Worm (Caenorhabditis elegans) whole organism, L4/young adult: ENCODE measurements around the gene str-93.

Experiments used
- W03F9.2 ChIP-seq: fragments of 150-350 bp; optimal IDR thresholded peaks from 2 replicates; lab custom pipeline; 2014; ENCODE audit warnings: missing biosample characterization, missing genetic modification characterization
- dao-5 ChIP-seq: sonication (generic microtip); optimal IDR thresholded peaks from 2 replicates; lab custom pipeline; 2016; ENCODE audit warnings: missing genotype, missing genetic modification characterization, moderate library complexity, missing compliant biosample characterization
- him-1 ChIP-seq: sonication (generic microtip); optimal IDR thresholded peaks from 2 replicates; lab custom pipeline; 2016; ENCODE audit warnings: missing genotype, missing genetic modification reagents, missing genetic modification characterization, missing compliant biosample characterization

str-93 gene

DNA sequence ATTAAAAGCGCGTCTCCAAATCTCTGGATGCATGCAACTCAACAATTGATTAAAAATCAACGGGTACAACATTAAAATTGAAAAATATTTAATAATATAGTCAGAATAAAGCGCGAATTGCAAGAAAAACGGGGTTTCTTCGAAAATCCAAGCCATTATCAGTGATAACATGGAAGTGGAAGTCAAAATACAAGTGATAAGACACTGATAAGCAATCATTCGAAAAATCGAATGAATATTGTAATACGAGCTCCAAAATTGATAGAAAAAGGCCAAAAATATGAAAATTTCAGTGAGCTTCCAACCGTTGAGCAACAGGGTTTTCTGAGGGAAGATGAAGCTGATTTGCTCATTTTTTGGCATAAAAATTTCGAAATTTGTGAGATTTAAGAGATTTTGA lies 21.0 kb upstream of the str-93 start:
- TF ChIP-seq W03F9.2 (tag; lab: Kevin White, UChicago) (no peak), dao-5 (tag; lab: Kevin White, UChicago) (no peak), him-1 (tag; lab: Kevin White, UChicago) (no peak)

DNA sequence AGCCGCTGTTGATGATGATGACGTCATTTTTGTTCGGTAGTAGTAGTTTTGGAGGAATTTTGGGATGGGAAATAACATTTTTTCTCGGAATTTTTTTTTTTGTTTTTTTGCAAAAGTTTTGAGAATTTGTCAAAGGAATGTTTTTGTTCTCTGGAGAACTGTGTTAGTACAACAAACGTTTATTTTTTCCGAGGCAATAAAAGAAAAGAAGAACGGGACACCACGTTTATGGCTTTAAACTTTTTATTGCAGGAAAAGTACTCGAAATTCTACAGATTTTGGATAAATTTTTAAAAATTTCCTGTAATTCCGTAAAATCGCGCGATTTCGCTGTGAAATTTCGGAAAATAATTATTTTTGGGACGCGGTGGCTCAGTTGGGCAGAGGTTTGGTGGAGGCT lies 17.7 kb upstream of the str-93 start, which contains the start of gene F59A1.13:
Gene F59A1.13, minus strand, starts transcription at position 101 of the 400 bp plus-strand sequence.
- TF ChIP-seq dao-5 (tag; lab: Kevin White, UChicago) (no peak), him-1 (tag; lab: Kevin White, UChicago) (no peak), W03F9.2 (tag; lab: Kevin White, UChicago) (no peak)

DNA sequence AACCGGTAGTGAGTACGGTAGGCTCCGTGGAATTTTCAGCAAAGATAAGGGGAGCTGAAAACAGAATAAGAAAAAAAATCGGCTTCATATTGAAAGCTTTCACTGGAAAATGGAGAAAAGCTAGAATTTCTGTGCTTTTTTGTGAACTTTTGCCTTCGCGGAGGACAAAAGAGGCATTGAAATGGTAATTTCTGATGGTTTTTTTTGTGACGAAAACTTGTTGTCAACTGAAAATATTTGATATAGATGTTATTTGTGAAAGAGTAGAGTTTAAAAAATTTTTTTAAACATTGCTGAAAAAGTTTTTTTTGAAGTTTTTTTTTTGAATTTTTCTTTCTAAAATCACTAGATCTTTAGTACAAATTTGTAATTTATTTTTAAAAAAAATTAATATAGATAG lies 13.6 kb upstream of the str-93 start, which contains the start of gene F59A1.18:
Gene F59A1.18, minus strand, starts transcription at position 101 of the 400 bp plus-strand sequence.
- TF ChIP-seq him-1 (tag; lab: Kevin White, UChicago), result no peak

DNA sequence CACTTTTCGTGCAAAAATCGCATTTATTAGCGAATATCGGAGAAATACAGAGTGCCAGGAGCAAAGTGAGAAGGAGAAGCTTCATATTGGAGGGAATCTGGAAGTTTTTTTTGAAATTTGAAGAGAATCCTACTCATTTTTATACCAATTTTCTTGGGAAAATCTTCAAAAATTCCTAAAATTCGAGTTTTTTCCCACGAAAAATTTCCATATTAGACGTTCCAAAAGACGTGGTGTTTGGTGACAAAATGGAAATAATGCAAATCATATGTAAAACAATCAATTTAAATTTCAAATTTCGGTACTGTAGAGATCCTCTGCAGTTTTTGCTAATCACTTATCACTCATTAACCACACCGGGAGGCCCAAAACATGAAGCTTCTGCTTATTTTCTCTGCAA lies 11.6 kb upstream of the str-93 start, which contains the start of the genes F59A1.16 and F59A1.6:
Gene F59A1.16, minus strand, starts transcription at position 101 of the 400 bp plus-strand sequence.
Gene F59A1.6, plus strand, starts transcription at position 285 of the 400 bp plus-strand sequence.
- TF ChIP-seq W03F9.2 (tag; lab: Kevin White, UChicago) (no peak), dao-5 (tag; lab: Kevin White, UChicago) (no peak)

DNA sequence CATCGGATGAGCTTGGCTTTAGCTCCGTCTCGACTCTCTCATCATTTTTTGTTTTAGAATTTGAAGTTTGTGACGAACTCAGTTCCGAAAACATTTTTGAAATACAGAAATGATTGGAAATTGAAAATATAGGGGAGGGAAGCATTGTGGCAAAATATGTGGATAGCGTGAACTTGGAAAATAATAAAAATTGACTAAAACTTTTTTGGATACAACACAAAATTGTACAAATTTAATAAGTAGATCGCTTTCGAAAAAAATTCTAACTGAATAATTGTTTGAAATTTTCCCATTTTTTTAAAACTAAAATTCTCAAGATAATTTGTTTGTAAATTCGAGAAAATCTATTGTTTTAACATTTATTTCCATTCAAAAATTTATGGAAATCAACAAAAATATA lies 10.5 kb upstream of the str-93 start, which contains the start of gene F59A1.15:
Gene F59A1.15, minus strand, starts transcription at position 101 of the 400 bp plus-strand sequence.
- TF ChIP-seq dao-5 (tag; lab: Kevin White, UChicago) (no peak), him-1 (tag; lab: Kevin White, UChicago) (no peak), W03F9.2 (tag; lab: Kevin White, UChicago) (no peak)

DNA sequence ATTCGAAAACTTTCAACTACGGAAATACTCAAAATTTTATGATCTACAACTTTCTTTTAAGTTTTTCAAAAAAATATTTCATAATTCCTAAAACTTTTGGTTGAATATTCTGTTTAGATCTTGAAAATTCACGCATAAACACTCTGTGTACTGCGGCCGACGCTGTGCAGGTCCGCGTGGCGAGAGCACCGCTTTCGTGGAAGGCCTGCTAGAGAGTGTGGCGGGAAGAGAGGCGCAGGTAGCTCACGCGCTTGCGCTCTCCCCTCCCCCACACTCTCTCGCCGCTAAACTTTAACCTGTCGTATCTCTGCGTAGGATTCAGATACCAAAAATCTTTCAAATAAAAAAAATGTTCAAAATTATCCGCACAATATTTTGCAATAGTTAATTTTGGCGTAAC lies 10.0 kb upstream of the str-93 start:
- no peak for TF ChIP-seq W03F9.2 (tag; lab: Kevin White, UChicago)
- no peak for TF ChIP-seq him-1 (tag; lab: Kevin White, UChicago)
- no peak for TF ChIP-seq dao-5 (tag; lab: Kevin White, UChicago)

DNA sequence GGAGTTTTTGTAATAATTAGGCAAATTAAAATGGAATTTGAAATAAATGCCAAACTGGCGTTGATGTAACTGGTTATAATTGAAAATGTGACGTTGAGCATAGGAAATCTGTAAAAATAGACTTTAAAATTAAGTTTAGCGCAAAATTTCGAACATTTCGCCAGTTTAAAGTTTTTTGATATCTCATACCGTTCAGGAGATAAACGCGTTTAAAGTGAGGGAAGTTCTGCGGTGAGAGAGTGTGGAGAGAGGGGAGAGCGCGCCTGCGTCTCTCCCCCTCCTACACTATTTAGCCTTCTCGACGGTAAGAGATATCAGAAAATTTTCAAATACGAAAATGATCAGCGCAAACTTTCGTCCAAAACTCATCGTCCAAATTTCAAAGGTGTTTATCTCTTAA lies 3.3 kb upstream of the str-93 start, which contains the start of gene str-92:
Gene str-92, minus strand, starts transcription at position 101 of the 400 bp plus-strand sequence.
- TF ChIP-seq dao-5 (tag; lab: Kevin White, UChicago) (no peak), W03F9.2 (tag; lab: Kevin White, UChicago) (no peak), him-1 (tag; lab: Kevin White, UChicago) (no peak)

DNA sequence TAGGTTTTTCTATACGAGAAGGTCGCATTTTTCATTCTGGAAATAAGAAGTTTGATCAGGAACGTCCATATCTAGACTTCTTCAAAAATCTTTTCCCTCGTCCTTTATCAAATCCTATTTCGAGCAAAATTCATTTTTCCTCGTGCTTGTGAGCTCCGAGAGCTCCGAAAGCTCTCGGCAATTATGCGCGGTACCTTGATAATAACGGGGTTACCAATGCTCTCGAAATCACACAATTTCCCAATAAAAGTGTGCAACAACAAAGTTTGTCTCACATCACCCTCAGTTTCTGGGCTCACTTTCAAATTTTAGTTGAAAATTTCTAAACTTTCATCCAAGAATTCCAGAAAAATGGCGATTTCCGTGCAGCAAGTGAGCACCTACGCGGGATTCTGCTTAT lies 4.7 kb downstream of the str-93 start, which contains the start of gene str-89:
Gene str-89, plus strand, starts transcription at position 301 of the 400 bp plus-strand sequence.
- TF ChIP-seq dao-5 (tag; lab: Kevin White, UChicago) (no peak), W03F9.2 (tag; lab: Kevin White, UChicago) (no peak), him-1 (tag; lab: Kevin White, UChicago) (no peak)

DNA sequence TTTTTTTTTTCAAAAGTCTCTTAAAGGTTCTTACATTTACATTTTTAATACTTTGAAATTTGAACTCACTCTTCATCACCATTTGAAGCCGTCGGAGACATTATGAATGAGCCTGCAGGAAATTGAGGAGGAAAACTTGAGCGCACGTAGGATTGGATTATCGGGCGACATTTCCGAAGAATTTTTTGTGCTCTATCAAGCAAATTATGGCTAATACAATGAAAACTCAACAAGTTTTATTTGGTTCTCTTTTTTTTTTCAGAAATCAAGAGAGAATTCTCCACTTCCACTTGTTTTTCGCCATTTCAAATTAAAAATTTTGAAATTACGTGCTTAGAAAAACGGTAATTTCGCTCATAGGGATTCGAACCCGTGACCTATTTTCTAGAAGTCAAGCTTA lies 5.6 kb downstream of the str-93 start, which contains the start of gene F59A1.12:
Gene F59A1.12, minus strand, starts transcription at position 101 of the 400 bp plus-strand sequence.
- no peak for TF ChIP-seq W03F9.2 (tag; lab: Kevin White, UChicago)
- TF ChIP-seq dao-5 (tag; lab: Kevin White, UChicago), result no peak

DNA sequence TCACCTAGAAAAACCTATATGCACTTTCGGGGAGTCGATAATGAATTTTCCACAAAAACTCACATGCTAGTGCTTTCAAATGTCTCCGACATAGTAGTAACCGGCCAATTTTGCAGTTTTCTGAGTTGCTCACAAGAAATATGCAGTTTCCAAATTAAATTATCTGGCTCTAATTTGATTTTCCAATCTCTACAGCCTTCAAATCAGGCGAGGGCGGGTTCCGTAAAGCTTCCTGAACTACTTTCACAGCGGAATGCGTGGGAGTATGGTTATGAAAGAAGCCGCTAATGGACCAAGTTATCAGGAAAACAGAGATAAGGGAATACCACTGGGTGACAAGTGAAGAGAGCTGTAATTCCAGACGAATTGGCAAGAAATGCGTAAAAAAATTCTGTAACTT lies 7.3 kb downstream of the str-93 start, which contains the start of gene F59A1.11:
Gene F59A1.11, minus strand, starts transcription at position 101 of the 400 bp plus-strand sequence.
- TF ChIP-seq dao-5 (tag; lab: Kevin White, UChicago) (no peak), him-1 (tag; lab: Kevin White, UChicago) (no peak)

DNA sequence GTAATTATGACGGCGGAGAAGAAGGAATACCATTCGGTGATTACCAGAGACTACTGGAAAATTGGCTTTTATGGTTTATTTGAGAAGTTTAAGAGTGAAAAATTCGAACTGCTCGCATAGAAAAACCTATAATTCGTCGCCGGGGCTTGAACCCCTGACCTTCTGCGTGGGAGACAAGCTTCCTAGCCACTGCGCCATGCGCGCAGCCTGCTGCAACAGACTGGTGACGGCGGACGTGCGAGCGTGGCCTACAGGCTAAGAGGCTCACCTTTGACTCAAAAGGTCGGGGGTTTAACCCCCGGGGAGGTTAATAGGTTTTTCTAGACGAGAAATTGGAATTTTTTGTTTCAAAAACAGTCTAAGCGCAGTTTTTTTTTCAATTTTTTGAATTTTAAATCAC lies 8.9 kb downstream of the str-93 start:
- TF ChIP-seq dao-5 (tag; lab: Kevin White, UChicago), result no peak
- TF ChIP-seq W03F9.2 (tag; lab: Kevin White, UChicago), result no peak
- TF ChIP-seq him-1 (tag; lab: Kevin White, UChicago), result no peak

DNA sequence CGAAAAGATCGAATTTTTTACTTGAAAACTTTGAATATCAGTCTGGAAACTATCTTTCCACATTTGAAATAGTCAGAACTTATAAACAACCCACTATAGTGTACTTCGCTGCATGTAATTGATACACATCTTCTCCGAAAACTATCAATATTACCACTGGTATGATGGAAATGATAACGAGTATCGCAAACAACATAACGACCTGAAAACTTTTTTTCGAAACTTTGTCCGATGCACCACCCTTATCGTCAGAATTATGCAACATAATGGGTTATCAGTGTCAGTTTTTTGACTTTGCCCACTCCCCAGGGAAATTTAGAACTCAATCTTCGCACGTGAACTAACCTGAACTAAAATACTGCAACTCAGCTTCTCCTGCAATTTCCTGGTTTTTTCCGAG lies 11.0 kb downstream of the str-93 start:
- TF ChIP-seq W03F9.2 (tag; lab: Kevin White, UChicago) (no peak), him-1 (tag; lab: Kevin White, UChicago) (no peak), dao-5 (tag; lab: Kevin White, UChicago) (no peak)

DNA sequence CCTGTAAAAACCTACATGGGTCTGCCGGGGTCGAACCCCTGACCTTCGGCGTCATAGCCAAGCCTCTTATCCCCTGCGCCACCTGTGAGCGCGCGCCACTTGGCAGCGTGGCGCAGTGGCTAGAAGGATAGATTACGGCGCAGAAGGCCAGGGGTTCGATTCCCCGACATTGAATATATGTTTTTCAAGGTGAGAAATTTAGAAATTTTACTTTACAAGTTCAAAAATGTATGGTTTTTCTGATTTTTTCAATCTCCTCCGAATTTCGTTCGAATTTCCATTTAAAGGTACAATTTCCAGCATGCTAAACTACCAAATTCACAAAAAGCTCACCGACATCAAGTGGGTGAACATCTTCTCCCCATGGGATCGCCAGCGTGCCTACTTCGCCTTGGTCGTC lies 13.2 kb downstream of the str-93 start, which contains the start of gene dgat-2:
Gene dgat-2, plus strand, starts transcription at position 301 of the 400 bp plus-strand sequence.
- TF ChIP-seq him-1 (tag; lab: Kevin White, UChicago) (no peak), W03F9.2 (tag; lab: Kevin White, UChicago) (no peak), dao-5 (tag; lab: Kevin White, UChicago) (no peak)

DNA sequence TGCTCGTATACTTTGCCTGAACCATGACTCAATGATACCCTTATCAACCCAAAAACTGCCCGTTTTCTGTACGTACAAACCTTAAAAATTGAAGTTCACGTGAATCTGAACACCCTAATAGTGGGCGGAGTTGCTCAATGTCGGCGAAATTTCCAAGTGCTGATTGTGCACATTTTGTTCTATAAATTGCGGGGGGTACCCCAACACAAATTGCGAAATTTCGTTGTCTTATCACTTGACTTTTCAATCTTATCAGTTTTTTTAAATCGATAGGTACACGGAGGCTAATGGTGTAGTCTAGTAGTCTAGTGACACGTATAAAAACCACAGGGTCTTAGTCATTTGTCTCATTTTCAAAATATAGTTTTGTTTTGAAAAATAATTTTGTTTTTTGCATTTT lies 14.0 kb downstream of the str-93 start, which contains the start of gene fbxa-108:
Gene fbxa-108, minus strand, starts transcription at position 158 of the 400 bp plus-strand sequence.
- no peak for TF ChIP-seq dao-5 (tag; lab: Kevin White, UChicago)
- TF ChIP-seq W03F9.2 (tag; lab: Kevin White, UChicago), result no peak
- TF ChIP-seq him-1 (tag; lab: Kevin White, UChicago), result no peak
